Worm (Caenorhabditis elegans) whole organism, L4/young adult: ENCODE results near the gene pie-1.

ENCODE experiments used
- dao-5 ChIP-seq: sonication (generic microtip); optimal IDR thresholded peaks from 2 replicates; lab custom pipeline; 2016; ENCODE audit warnings: missing genotype, missing genetic modification characterization, moderate library complexity, missing compliant biosample characterization
- him-1 ChIP-seq: sonication (generic microtip); optimal IDR thresholded peaks from 2 replicates; lab custom pipeline; 2016; ENCODE audit warnings: missing genotype, missing genetic modification reagents, missing genetic modification characterization, missing compliant biosample characterization

ce11 chrIII:12458970-12459369 is 32.3 kb downstream of the pie-1 start:
- TF ChIP-seq him-1 (tag; lab: Kevin White, UChicago) (no peak), dao-5 (tag; lab: Kevin White, UChicago) (no peak)
